Worm (Caenorhabditis elegans): ENCODE data around the gene F19C6.2.

F19C6.2 gene

ce11 chrX:10009985-10010384 lies 9.2 kb downstream of the F19C6.2 start:
- no peak for TF ChIP-seq unc-62 (GFP tag; optimal IDR thresholded peaks at IDR 0.05)

- no peak for TF ChIP-seq unc-62 (GFP tag; optimal IDR thresholded peaks at IDR 0.05)
Observed at ce11 chrX:10017975-10018654, 17.4 kb downstream of the F19C6.2 start, which contains the start of gene F19C6.4. Gene F19C6.4, minus strand, starts transcription at chrX:10018025.

- no peak for TF ChIP-seq unc-62 (GFP tag; optimal IDR thresholded peaks at IDR 0.05)
Observed at ce11 chrX:10022016-10022415, 21.3 kb downstream of the F19C6.2 start, which contains the start of gene F42G10.1. Gene F42G10.1, minus strand, starts transcription at chrX:10022166.

ce11 chrX:10026347-10026746 lies 25.6 kb downstream of the F19C6.2 start:
- TF ChIP-seq unc-62 (GFP tag; optimal IDR thresholded peaks at IDR 0.05) = no peak

- TF ChIP-seq unc-62 (GFP tag; optimal IDR thresholded peaks at IDR 0.05) = no peak
Observed at ce11 chrX:10027556-10027955, 26.8 kb downstream of the F19C6.2 start, which contains the start of gene mkk-4. Gene mkk-4, plus strand, starts transcription at chrX:10027856.

- TF ChIP-seq unc-62 (GFP tag; optimal IDR thresholded peaks at IDR 0.05) = no peak
Observed at ce11 chrX:10030836-10031235, 30.1 kb downstream of the F19C6.2 start, which contains the start of gene sek-6. Gene sek-6, plus strand, starts transcription at chrX:10031150.

- no peak for TF ChIP-seq unc-62 (GFP tag; optimal IDR thresholded peaks at IDR 0.05)
Observed at ce11 chrX:10044473-10044872, 43.7 kb downstream of the F19C6.2 start.

- no peak for TF ChIP-seq unc-62 (GFP tag; optimal IDR thresholded peaks at IDR 0.05)
Observed at ce11 chrX:10047325-10047724, 46.6 kb downstream of the F19C6.2 start, which contains the start of gene ZC374.2. Gene ZC374.2, minus strand, starts transcription at chrX:10047425.

ce11 chrX:10049160-10049559 lies 48.4 kb downstream of the F19C6.2 start, which contains the start of gene gnrr-3:
Gene gnrr-3, plus strand, starts transcription at chrX:10049460.
- no peak for TF ChIP-seq unc-62 (GFP tag; optimal IDR thresholded peaks at IDR 0.05)

ce11 chrX:10051625-10052024 lies 50.9 kb downstream of the F19C6.2 start:
- TF ChIP-seq unc-62 (GFP tag; optimal IDR thresholded peaks at IDR 0.05) = no peak

ce11 chrX:10053742-10054409 lies 53.1 kb downstream of the F19C6.2 start, which contains the start of gene cbs-1:
Gene cbs-1, plus strand, starts transcription at chrX:10054275.
- TF ChIP-seq unc-62 (GFP tag; optimal IDR thresholded peaks at IDR 0.05) = no peak

- TF ChIP-seq unc-62 (GFP tag; optimal IDR thresholded peaks at IDR 0.05) = no peak
Observed at ce11 chrX:10054410-10054800, 53.7 kb downstream of the F19C6.2 start.
